Fruit fly (Drosophila melanogaster): Measurements from ENCODE around the gene Alg1.
A peak's percentile ranks its signal among the peaks of the same experiment; 100 is the strongest.

- TF ChIP-seq OdsH (GFP tag; optimal IDR thresholded peaks at IDR 0.05) (peak; percentile 73), CG9139 (GFP tag; optimal IDR thresholded peaks at IDR 0.05) (peak; percentile 7), CG8632 (GFP tag; optimal IDR thresholded peaks at IDR 0.05) (peak; percentile 68), Hr38 (GFP tag; optimal IDR thresholded peaks at IDR 0.05) (no peak), spab (GFP tag; optimal IDR thresholded peaks at IDR 0.05) (peak; percentile 24), CG3032 (tag; optimal IDR thresholded peaks at IDR 0.05) (peak; percentile 45), vri (GFP tag; optimal IDR thresholded peaks at IDR 0.05) (peak; percentile 50), CG34406 (GFP tag; optimal IDR thresholded peaks at IDR 0.05) (peak; percentile 74)
These were observed 16.4 kb downstream of the Alg1 start, which contains the start of gene CG43102 for dm6 chr3R:17794335-17795074.
